Worm (Caenorhabditis elegans): ENCODE measurements around the gene ucr-2.3.

DNA sequence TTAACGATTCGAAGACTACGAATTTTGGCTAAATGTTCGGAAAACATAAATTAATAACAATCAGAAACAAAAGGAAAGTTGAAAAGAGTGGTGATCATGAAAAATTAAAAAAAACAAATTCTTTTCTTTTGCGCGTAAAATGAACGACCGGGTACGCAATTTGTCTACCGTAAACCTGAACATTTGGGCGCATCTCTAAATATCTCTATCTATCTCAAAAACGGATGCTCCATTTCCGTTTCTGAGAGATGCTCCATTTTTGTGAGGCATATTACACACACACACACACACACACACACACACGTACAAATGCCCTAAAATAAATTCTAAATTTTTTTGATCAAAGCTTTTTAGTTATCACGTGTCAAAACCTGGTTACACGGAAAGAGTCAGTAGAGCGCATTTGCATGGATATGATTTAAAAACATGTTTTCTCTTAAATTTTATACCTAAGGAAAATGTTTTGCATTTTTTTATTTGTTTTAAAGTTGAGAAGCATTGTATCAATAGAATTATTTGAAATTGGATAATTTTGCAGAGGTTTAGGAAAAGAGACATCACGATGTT, 9.4 kb downstream of the ucr-2.3 start:
- no peak for TF ChIP-seq F39B2.1 (GFP tag; IDR thresholded peaks at IDR 0.05)
- no peak for TF ChIP-seq snpc-4 (GFP tag; optimal IDR thresholded peaks at IDR 0.05)
- no peak for TF ChIP-seq snpc-4 (tag; optimal IDR thresholded peaks at IDR 0.05)
- no peak for TF ChIP-seq somi-1 (GFP tag; optimal IDR thresholded peaks at IDR 0.05)
- no peak for TF ChIP-seq snpc-1.1 (tag; optimal IDR thresholded peaks at IDR 0.05; ENCODE audit: insufficient read depth)
- TF ChIP-seq lsy-27 (tag; optimal IDR thresholded peaks at IDR 0.05; ENCODE audit: borderline replicate concordance, insufficient read depth): no peak
- no peak for TF ChIP-seq cebp-2 (GFP tag; IDR thresholded peaks at IDR 0.05)
- peak; percentile 30 for TF ChIP-seq attf-5 (GFP tag; optimal IDR thresholded peaks at IDR 0.05)
- no peak for TF ChIP-seq nhr-90 (tag; optimal IDR thresholded peaks at IDR 0.05)
- no peak for TF ChIP-seq ama-1 (optimal IDR thresholded peaks at IDR 0.05)
- no peak for TF ChIP-seq ama-1 (GFP tag; optimal IDR thresholded peaks at IDR 0.05)
- no peak for TF ChIP-seq ceh-91 (GFP tag; IDR thresholded peaks at IDR 0.05)
- TF ChIP-seq ccch-3 (GFP tag; optimal IDR thresholded peaks at IDR 0.05): no peak
- TF ChIP-seq F49E8.2 (tag; optimal IDR thresholded peaks at IDR 0.05; ENCODE audit: insufficient read depth): no peak
